Worm (Caenorhabditis elegans) whole organism, L3 larva: ENCODE data around the gene Y38C1BA.1.

ENCODE experiments used
- ZK546.5 ChIP-seq: sonication (generic microtip); optimal IDR thresholded peaks from 2 replicates; lab custom pipeline; 2017; ENCODE audit warnings: missing biosample characterization, missing genetic modification characterization
- aly-2 ChIP-seq: fragments of 150-350 bp; optimal IDR thresholded peaks from 2 replicates; lab custom pipeline; 2014; ENCODE audit warnings: missing biosample characterization, missing genetic modification characterization
- ama-1 ChIP-seq: fragments of 150-350 bp; optimal IDR thresholded peaks from 2 replicates; lab custom pipeline; 2018
- ceh-16 ChIP-seq: sonication (generic microtip); optimal IDR thresholded peaks from 2 replicates; lab custom pipeline; 2017; ENCODE audit warnings: missing biosample characterization, missing genetic modification characterization
- ceh-28 ChIP-seq: fragments of 150-350 bp; optimal IDR thresholded peaks from 2 replicates; lab custom pipeline; 2014; ENCODE audit warnings: missing biosample characterization, missing genetic modification reagents, missing genetic modification characterization
- ceh-82 ChIP-seq: fragments of 150-350 bp; optimal IDR thresholded peaks from 2 replicates; lab custom pipeline; 2014; ENCODE audit warnings: missing biosample characterization, missing genetic modification characterization
- daf-12 ChIP-seq: fragments of 150-350 bp; optimal IDR thresholded peaks from 2 replicates; lab custom pipeline; 2014; ENCODE audit warnings: missing biosample characterization, missing genetic modification reagents, missing genetic modification characterization
- egl-27 ChIP-seq: sonication (generic microtip); optimal IDR thresholded peaks from 4 replicates; lab custom pipeline; 2017; ENCODE audit warnings: missing biosample characterization, missing genetic modification reagents, missing genetic modification characterization
- elt-1 ChIP-seq: fragments of 150-350 bp; optimal IDR thresholded peaks from 2 replicates; lab custom pipeline; 2014; ENCODE audit warnings: missing biosample characterization, missing genetic modification characterization
- elt-2 ChIP-seq: sonication (generic microtip); optimal IDR thresholded peaks from 2 replicates; lab custom pipeline; 2016; ENCODE audit warnings: missing genetic modification reagents, mild to moderate bottlenecking, missing genetic modification characterization, missing compliant biosample characterization
- eor-1 ChIP-seq, 2 experiments: fragments of 150-350 bp; optimal IDR thresholded peaks; 2 replicates each; lab custom pipeline; 2014 to 2018; ENCODE audit warnings: missing biosample characterization in 2 of 2, missing genetic modification characterization in 2 of 2
- hmg-11 ChIP-seq: sonication (generic microtip); optimal IDR thresholded peaks from 2 replicates; lab custom pipeline; 2016; ENCODE audit warnings: missing genetic modification characterization, missing compliant biosample characterization
- jun-1 ChIP-seq: fragments of 150-350 bp; optimal IDR thresholded peaks from 2 replicates; lab custom pipeline; 2014; ENCODE audit warnings: missing biosample characterization, missing genetic modification reagents, missing genetic modification characterization
- lin-15B ChIP-seq: fragments of 150-350 bp; optimal IDR thresholded peaks from 2 replicates; lab custom pipeline; 2014; ENCODE audit warnings: missing biosample characterization, missing genetic modification characterization
- lin-39 ChIP-seq: fragments of 150-350 bp; optimal IDR thresholded peaks from 2 replicates; lab custom pipeline; 2018; ENCODE audit warnings: missing biosample characterization, missing genetic modification reagents, missing genetic modification characterization
- lsy-12 ChIP-seq: sonication (generic microtip); optimal IDR thresholded peaks from 2 replicates; lab custom pipeline; 2016; ENCODE audit warnings: mild to moderate bottlenecking, missing genetic modification characterization, missing compliant biosample characterization
- mml-1 ChIP-seq: fragments of 150-350 bp; sonication (generic microtip); optimal IDR thresholded peaks from 3 replicates; lab custom pipeline; 2014; ENCODE audit warnings: missing biosample characterization, missing genetic modification characterization
- nfya-1 ChIP-seq: sonication (generic microtip); optimal IDR thresholded peaks from 2 replicates; lab custom pipeline; 2017; ENCODE audit warnings: missing genetic modification characterization, mild to moderate bottlenecking, missing compliant biosample characterization, antibody characterized with exemption, moderate library complexity; ENCODE audit not compliant: insufficient read depth
- nhr-11 ChIP-seq: fragments of 150-350 bp; optimal IDR thresholded peaks from 2 replicates; lab custom pipeline; 2014; ENCODE audit warnings: missing biosample characterization, missing genetic modification characterization
- nhr-25 ChIP-seq: sonication (generic microtip); optimal IDR thresholded peaks from 2 replicates; lab custom pipeline; 2017; ENCODE audit warnings: missing biosample characterization, missing genetic modification characterization
- nhr-43 ChIP-seq: sonication (generic microtip); optimal IDR thresholded peaks from 2 replicates; lab custom pipeline; 2016; ENCODE audit warnings: mild to moderate bottlenecking, missing genetic modification characterization, missing compliant biosample characterization; ENCODE audit not compliant: poor library complexity, severe bottlenecking
- nhr-67 ChIP-seq: fragments of 150-350 bp; optimal IDR thresholded peaks from 2 replicates; lab custom pipeline; 2014; ENCODE audit warnings: missing biosample characterization, missing genetic modification characterization
- nhr-77 ChIP-seq: fragments of 150-350 bp; optimal IDR thresholded peaks from 2 replicates; lab custom pipeline; 2014; ENCODE audit warnings: missing biosample characterization, missing genetic modification characterization
- skn-1 ChIP-seq: fragments of 150-350 bp; optimal IDR thresholded peaks from 2 replicates; lab custom pipeline; 2014; ENCODE audit warnings: missing biosample characterization, missing genetic modification characterization
- unc-39 ChIP-seq: sonication (generic microtip); optimal IDR thresholded peaks from 4 replicates; lab custom pipeline; 2017; ENCODE audit warnings: missing biosample characterization, missing genetic modification characterization
- ztf-11 ChIP-seq: fragments of 150-350 bp; optimal IDR thresholded peaks from 2 replicates; lab custom pipeline; 2014; ENCODE audit warnings: missing biosample characterization, missing genetic modification characterization

The Y38C1BA.1 gene

ce11 chrIV:1824065-1824531 is 20.3 kb upstream of the Y38C1BA.1 start, which contains the start of gene cmk-1 (continued):
- TF ChIP-seq lsy-12 (tag; lab: Kevin White, UChicago): no peak
- TF ChIP-seq skn-1: peak; percentile 36
- TF ChIP-seq eor-1 (tag; optimal IDR thresholded peaks at IDR 0.05; lab: Kevin White, UChicago): no peak
- TF ChIP-seq lin-15B (tag; lab: Kevin White, UChicago): peak; percentile 38
- TF ChIP-seq daf-12 (tag; lab: Kevin White, UChicago): no peak
- TF ChIP-seq elt-1 (tag; lab: Kevin White, UChicago): no peak
- TF ChIP-seq jun-1: no peak
- no peak for TF ChIP-seq mml-1
- no peak for TF ChIP-seq ceh-28 (tag; lab: Kevin White, UChicago)
- TF ChIP-seq, all 47 proteins: peak for 10

DNA sequence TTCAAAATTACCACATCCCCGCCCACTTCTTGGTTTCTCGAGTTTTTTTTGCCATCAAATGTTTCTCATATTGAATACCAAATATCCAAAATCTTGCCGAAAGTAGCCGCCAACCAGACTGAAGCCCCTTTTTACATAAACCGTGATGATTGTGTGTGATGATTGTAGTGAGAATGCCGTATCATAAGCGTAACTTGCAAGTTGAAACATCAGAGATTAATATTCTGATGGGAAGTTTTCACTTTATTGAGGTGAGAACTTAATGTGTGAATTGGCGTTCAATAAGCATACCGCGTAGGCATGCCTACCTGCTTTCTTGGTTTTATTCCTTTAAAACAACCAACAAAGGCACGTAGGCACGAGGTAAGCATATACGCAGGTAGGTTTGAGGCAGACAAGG is 17.8 kb upstream of the Y38C1BA.1 start, which contains the start of gene Y38C1BA.4:
TSS of gene Y38C1BA.4 (plus strand) at position 301 of the 400 bp plus-strand sequence.
- TF ChIP-seq lsy-12 (tag; lab: Kevin White, UChicago) (no peak), ceh-82 (no peak), ZK546.5 (tag; lab: Kevin White, UChicago) (no peak), ceh-16 (tag; lab: Kevin White, UChicago) (no peak), ama-1 (no peak), nhr-43 (tag; lab: Kevin White, UChicago) (no peak), aly-2 (tag; lab: Kevin White, UChicago) (no peak), nhr-11 (tag; lab: Kevin White, UChicago) (no peak), ztf-11 (tag; lab: Kevin White, UChicago) (no peak), elt-2 (tag; lab: Kevin White, UChicago) (no peak)

DNA sequence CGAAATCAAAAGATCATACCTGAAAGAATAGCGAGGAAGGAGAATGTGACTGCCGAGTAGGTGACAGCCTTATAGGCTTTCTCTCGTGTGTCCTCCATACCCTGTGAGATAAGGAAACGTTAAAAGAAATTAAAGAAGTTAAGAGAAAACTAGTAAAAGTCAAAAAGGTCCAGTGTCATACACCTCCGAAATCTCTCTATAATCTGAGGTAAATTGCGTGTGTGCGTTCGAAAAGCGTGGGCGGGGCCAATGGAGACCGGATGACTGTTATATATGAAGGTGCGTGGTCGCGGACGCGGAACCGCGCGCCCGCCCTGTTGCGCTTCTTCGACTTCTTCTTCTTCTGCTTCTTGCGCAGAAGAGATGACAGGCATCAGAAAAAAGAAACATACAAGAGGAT is 16.4 kb upstream of the Y38C1BA.1 start, which contains the start of gene col-109:
TSS of gene col-109 (minus strand) at position 101 of the 400 bp plus-strand sequence.
- TF ChIP-seq unc-39 (tag; lab: Kevin White, UChicago) (no peak), nhr-77 (tag; lab: Kevin White, UChicago) (no peak), nhr-25 (tag; lab: Kevin White, UChicago) (peak; percentile 5), egl-27 (tag; lab: Kevin White, UChicago) (no peak), nhr-67 (tag; lab: Kevin White, UChicago) (no peak)

ce11 chrIV:1818467-1819076 is 14.8 kb upstream of the Y38C1BA.1 start:
- TF ChIP-seq ztf-11 (tag; lab: Kevin White, UChicago): no peak

DNA sequence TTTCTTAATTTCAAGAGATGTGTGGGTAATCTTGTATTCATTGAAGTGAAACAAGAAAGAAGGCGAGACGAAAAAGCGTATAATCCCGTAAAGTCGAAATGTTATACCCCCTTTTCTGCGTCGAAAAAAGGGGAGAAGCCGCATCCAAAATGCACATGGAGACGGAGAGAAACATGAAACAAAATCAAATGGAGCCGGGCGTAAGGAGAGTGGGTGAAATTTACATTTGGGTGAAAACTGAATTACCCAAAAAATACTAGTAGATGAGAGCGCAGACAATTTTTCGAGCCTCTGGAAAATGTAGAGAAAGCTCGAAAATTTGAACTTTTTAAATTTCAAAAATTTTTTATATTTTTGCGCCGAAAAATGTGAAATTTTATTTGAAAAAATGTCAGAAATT is 12.5 kb upstream of the Y38C1BA.1 start:
- TF ChIP-seq nfya-1 (tag; lab: Kevin White, UChicago) (peak; percentile 32), lin-39 (tag; lab: Kevin White, UChicago) (no peak)

DNA sequence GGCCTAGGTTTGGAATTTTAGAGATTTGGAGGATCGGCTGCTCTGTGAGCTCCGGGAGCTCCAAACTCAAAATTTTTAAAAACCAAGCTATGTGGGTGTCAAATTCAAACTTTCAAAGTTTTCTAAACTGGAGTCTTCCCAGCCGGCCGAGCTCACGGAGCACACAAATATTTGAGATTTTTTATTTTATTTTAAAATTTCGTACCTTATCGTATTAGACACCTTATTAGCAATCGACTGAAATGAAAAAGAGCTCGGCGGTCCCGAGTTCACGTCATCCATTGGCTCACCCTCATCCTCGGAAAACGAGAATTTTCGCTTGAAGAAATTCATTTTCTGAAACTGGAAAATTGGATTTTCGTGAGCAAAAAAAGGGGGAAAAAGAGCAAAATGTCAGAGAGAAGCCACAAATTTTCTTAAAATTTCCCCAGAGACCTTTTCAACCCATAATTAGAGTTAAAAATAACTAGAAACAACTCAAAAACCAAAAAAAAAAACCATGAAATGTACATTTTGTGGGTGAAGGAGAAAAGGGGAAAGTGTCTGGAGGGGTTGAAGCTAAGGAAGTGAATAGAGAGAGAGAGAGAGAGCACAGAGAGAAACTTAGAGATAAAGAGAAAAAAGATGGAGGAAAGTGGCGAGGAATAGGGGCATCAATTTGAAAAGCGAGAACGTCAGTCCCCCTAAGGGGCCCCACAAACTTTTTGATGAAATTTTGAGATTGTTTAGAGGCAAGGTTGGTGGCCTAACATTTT is 11.2 kb upstream of the Y38C1BA.1 start, which contains the start of gene snn-1:
TSS of gene snn-1 (minus strand) at position 355 of the 755 bp plus-strand sequence.
- TF ChIP-seq lin-39 (tag; lab: Kevin White, UChicago) (no peak), hmg-11 (tag; lab: Kevin White, UChicago) (peak; percentile 37), nfya-1 (tag; lab: Kevin White, UChicago) (peak; percentile 30)

DNA sequence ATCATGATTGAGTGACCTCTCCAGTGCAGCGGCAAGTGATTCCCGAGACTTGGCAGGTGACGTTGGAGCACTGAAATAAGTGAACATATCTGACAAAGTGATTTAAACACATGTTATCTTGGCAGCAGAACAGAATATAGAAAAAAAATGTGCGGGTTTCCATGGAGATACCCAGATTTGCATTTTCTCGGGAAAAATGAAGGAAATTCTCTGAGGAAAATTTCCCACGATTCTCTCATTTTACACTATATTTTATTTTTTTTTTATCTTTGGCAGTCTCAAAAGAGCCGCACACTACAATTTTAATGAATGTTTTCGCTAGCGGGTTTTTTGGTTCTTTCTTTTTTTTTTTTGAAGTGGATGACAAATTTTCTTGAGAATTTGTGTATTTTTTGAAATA is 10.1 kb upstream of the Y38C1BA.1 start:
- TF ChIP-seq nhr-11 (tag; lab: Kevin White, UChicago) (no peak), lin-39 (tag; lab: Kevin White, UChicago) (no peak), nhr-25 (tag; lab: Kevin White, UChicago) (no peak)
- TF ChIP-seq, all 47 proteins: peak for 0
